Fruit fly (Drosophila melanogaster): Measurements from ENCODE around the gene Atxn7.

Atxn7 gene

DNA sequence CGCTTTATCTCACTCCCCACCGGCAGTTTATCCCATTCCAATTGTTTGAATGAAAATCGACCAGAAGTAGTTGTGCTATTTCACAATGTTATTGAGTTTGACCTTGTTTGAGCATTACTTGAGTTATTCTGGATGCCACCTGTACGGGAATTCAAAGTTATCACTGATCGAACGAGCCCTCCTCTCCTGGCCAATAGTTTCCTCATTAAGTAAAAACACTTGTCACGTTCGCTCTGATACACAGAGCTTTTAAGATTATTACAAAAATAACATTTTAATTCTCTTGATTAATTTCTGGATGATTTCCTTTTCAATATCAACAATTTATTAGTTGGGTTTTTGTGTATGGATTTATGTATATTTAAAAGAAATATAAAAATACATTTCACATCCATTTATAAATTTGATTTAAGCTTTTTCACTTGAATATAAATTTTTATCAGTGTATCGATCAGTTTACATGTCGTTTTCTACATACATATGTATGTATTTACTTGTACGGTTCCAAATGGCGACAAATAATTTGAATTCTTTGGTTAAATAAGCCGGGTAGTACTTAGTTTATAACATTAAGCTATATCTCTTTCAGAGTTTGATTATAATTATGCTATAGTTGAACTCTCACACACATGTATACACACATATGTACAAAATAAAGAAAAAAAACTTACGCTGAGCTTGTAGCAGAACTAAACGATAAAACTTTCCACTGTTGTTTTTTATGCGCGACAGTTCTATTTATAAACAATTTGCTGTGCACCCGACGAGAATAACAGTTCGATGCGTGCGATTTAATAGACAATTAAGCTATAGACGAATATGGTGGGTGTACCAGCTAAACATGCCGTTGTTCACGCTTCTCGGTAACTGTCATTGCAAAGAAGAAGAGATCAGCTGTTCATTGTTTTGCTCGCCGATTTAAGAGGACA is 1.6 kb upstream of the Atxn7 start, which contains the start of the genes CG3609 and CG15390 (continued):
- TF ChIP-seq CG9215 (GFP tag; IDR thresholded peaks at IDR 0.05) = peak; percentile 68
- TF ChIP-seq Lhr (GFP tag; optimal IDR thresholded peaks at IDR 0.05) = no peak
- no peak for TF ChIP-seq CG16813 (GFP tag; IDR thresholded peaks at IDR 0.05; ENCODE audit: partially characterized antibody)
- TF ChIP-seq CG11696 (GFP tag; IDR thresholded peaks at IDR 0.05) = peak; percentile 42; the same call in 1 of the 2 replicates
- peak; percentile 85 for TF ChIP-seq Dad (GFP tag; optimal IDR thresholded peaks at IDR 0.05)
- TF ChIP-seq CG43689 (GFP tag; IDR thresholded peaks at IDR 0.05) = 0 out of 2 replicates have a peak, but pooled peaks have one; percentile 9
- peak; percentile 37 for TF ChIP-seq CG8089 (GFP tag; optimal IDR thresholded peaks at IDR 0.05)
- peak; percentile 8 for TF ChIP-seq cwo (GFP tag; optimal IDR thresholded peaks at IDR 0.05)
- TF ChIP-seq CG7271 (tag; optimal IDR thresholded peaks at IDR 0.05) = no peak
- TF ChIP-seq CG17361 (GFP tag; IDR thresholded peaks at IDR 0.05) = peak; percentile 69; the same call in 2 of the 3 replicates
- TF ChIP-seq CG8359 (GFP tag; optimal IDR thresholded peaks at IDR 0.05; ENCODE audit: borderline replicate concordance) = no peak
- TF ChIP-seq Dp (GFP tag; optimal IDR thresholded peaks at IDR 0.05) = peak; percentile 25
- TF ChIP-seq CrebB (tag; optimal IDR thresholded peaks at IDR 0.05) = peak; percentile 87
- 0 out of 3 replicates have a peak, but pooled peaks have one; percentile 17 for TF ChIP-seq CG3726 (GFP tag; IDR thresholded peaks at IDR 0.05)
- peak; percentile 80 for TF ChIP-seq dysf (GFP tag; IDR thresholded peaks at IDR 0.05)
- peak; percentile 49 for TF ChIP-seq CG17829 (tag; optimal IDR thresholded peaks at IDR 0.05)
- no peak for TF ChIP-seq Vsx1 (GFP tag; optimal IDR thresholded peaks at IDR 0.05)
- peak; percentile 83 to 92 for TF ChIP-seq Pdp1 (GFP tag; optimal IDR thresholded peaks at IDR 0.05)
- no peak for TF ChIP-seq HLH4C (GFP tag; IDR thresholded peaks at IDR 0.05; ENCODE audit: partially characterized antibody)
- no peak for TF ChIP-seq crol (GFP tag; IDR thresholded peaks at IDR 0.05)
- peak; percentile 80 for TF ChIP-seq ab (GFP tag; optimal IDR thresholded peaks at IDR 0.05)
- peak; percentile 11 for TF ChIP-seq zf30C (GFP tag; optimal IDR thresholded peaks at IDR 0.05)
- no peak for TF ChIP-seq CG4360 (GFP tag; IDR thresholded peaks at IDR 0.05)
- TF ChIP-seq CG7556 (GFP tag; optimal IDR thresholded peaks at IDR 0.05) = peak; percentile 85
- TF ChIP-seq NFAT (GFP tag; IDR thresholded peaks at IDR 0.05) = peak; percentile 99
- peak; percentile 82 for TF ChIP-seq tin (GFP tag; optimal IDR thresholded peaks at IDR 0.05)
- peak; percentile 88 for TF ChIP-seq CG18599 (GFP tag; optimal IDR thresholded peaks at IDR 0.05)
- no peak for TF ChIP-seq CG5180 (GFP tag; optimal IDR thresholded peaks at IDR 0.05)
- no peak for TF ChIP-seq CG15011 (GFP tag; optimal IDR thresholded peaks at IDR 0.05)
- TF ChIP-seq usp (GFP tag; optimal IDR thresholded peaks at IDR 0.05) = no peak
- TF ChIP-seq CG18764 (GFP tag; optimal IDR thresholded peaks at IDR 0.05) = peak; percentile 28
- peak; percentile 83 for TF ChIP-seq Ets97D (GFP tag; optimal IDR thresholded peaks at IDR 0.05)
- peak; percentile 86 for TF ChIP-seq NfI (GFP tag; optimal IDR thresholded peaks at IDR 0.05)
- TF ChIP-seq eyg (GFP tag; optimal IDR thresholded peaks at IDR 0.05) = peak; percentile 76
- no peak for TF ChIP-seq CG7963 (GFP tag; IDR thresholded peaks at IDR 0.05; ENCODE audit: partially characterized antibody)
- peak; percentile 39 for TF ChIP-seq Oaz (GFP tag; IDR thresholded peaks at IDR 0.05)
- peak; percentile 85 for TF ChIP-seq sug (tag; optimal IDR thresholded peaks at IDR 0.05)
- TF ChIP-seq z (GFP tag; IDR thresholded peaks at IDR 0.05) = 0 out of 3 replicates have a peak, but pooled peaks have one; percentile 11
- peak; percentile 81 for TF ChIP-seq Dip3 (GFP tag; optimal IDR thresholded peaks at IDR 0.05)
- peak; percentile 89 for TF ChIP-seq sd (tag; optimal IDR thresholded peaks at IDR 0.05)
- no peak; the same call in 3 of the 4 replicates for TF ChIP-seq Dll (GFP tag; IDR thresholded peaks at IDR 0.05; ENCODE audit: partially characterized antibody)
- TF ChIP-seq phol (tag; optimal IDR thresholded peaks at IDR 0.05) = peak; percentile 46
- TF ChIP-seq CG1647 (GFP tag; optimal IDR thresholded peaks at IDR 0.05) = peak; percentile 85
- TF ChIP-seq CG12104 (GFP tag; optimal IDR thresholded peaks at IDR 0.05) = peak; percentile 22
- TF ChIP-seq CG2116 (GFP tag; optimal IDR thresholded peaks at IDR 0.05) = peak; percentile 46
- peak; percentile 75 for TF ChIP-seq CG9876 (GFP tag; optimal IDR thresholded peaks at IDR 0.05)
- peak; percentile 85 for TF ChIP-seq gem (tag; optimal IDR thresholded peaks at IDR 0.05)

Data from whole organism, embryonic.